Worm (Caenorhabditis elegans): ENCODE results near the gene K02E10.7.
A peak's percentile ranks its signal among the peaks of the same experiment; 100 is the strongest.

The K02E10.7 gene

ce11 chrX:2513667-2514198 is 5.4 kb upstream of the K02E10.7 start:
- TF ChIP-seq mab-5 (tag; optimal IDR thresholded peaks at IDR 0.05), result no peak
- no peak for TF ChIP-seq R02D3.7 (tag; optimal IDR thresholded peaks at IDR 0.05)
- TF ChIP-seq nhr-11 (tag; optimal IDR thresholded peaks at IDR 0.05), result no peak
- TF ChIP-seq blmp-1 (tag; optimal IDR thresholded peaks at IDR 0.05; ENCODE audit: insufficient read depth), result no peak
- TF ChIP-seq nhr-21 (tag; optimal IDR thresholded peaks at IDR 0.05), result no peak
- TF ChIP-seq nhr-25 (tag; optimal IDR thresholded peaks at IDR 0.05), result no peak
- TF ChIP-seq lin-13 (GFP tag; optimal IDR thresholded peaks at IDR 0.05), result no peak

- TF ChIP-seq gmeb-1 (tag; optimal IDR thresholded peaks at IDR 0.05) (no peak), nhr-25 (tag; optimal IDR thresholded peaks at IDR 0.05) (no peak)
Observed at ce11 chrX:2506738-2507137, 1.6 kb downstream of the K02E10.7 start.

- TF ChIP-seq nhr-6 (tag; optimal IDR thresholded peaks at IDR 0.05), result no peak
- TF ChIP-seq snpc-4 (tag; optimal IDR thresholded peaks at IDR 0.05), result no peak
- no peak for TF ChIP-seq ztf-1 (GFP tag; conservative IDR thresholded peaks at IDR 0.05)
- TF ChIP-seq ama-1 (optimal IDR thresholded peaks at IDR 0.05), result no peak
- TF ChIP-seq unc-62 (GFP tag; optimal IDR thresholded peaks at IDR 0.05), result no peak
- TF ChIP-seq mab-5 (tag; optimal IDR thresholded peaks at IDR 0.05), result no peak
- no peak for TF ChIP-seq mbf-1 (tag; optimal IDR thresholded peaks at IDR 0.05)
- TF ChIP-seq lsy-2 (tag; optimal IDR thresholded peaks at IDR 0.05), result no peak
- no peak for TF ChIP-seq nhr-77 (tag; optimal IDR thresholded peaks at IDR 0.05)
- TF ChIP-seq nhr-237 (tag; optimal IDR thresholded peaks at IDR 0.05), result no peak
- no peak for TF ChIP-seq Y55F3AM.14 (GFP tag; optimal IDR thresholded peaks at IDR 0.05)
- no peak for TF ChIP-seq egl-27 (tag; optimal IDR thresholded peaks at IDR 0.05)
- no peak for TF ChIP-seq elt-3 (tag; optimal IDR thresholded peaks at IDR 0.05)
- TF ChIP-seq R02D3.7 (tag; optimal IDR thresholded peaks at IDR 0.05), result no peak
- TF ChIP-seq zag-1 (tag; optimal IDR thresholded peaks at IDR 0.05), result no peak
- no peak for TF ChIP-seq dmd-4 (tag; optimal IDR thresholded peaks at IDR 0.05)
- no peak for TF ChIP-seq ceh-82 (tag; optimal IDR thresholded peaks at IDR 0.05)
- no peak for TF ChIP-seq elt-1 (tag; optimal IDR thresholded peaks at IDR 0.05)
- no peak for TF ChIP-seq nhr-129 (tag; optimal IDR thresholded peaks at IDR 0.05)
Observed at ce11 chrX:2497816-2498215, 10.5 kb downstream of the K02E10.7 start.

- TF ChIP-seq alr-1 (tag; optimal IDR thresholded peaks at IDR 0.05), result no peak
- TF ChIP-seq C34F6.9 (tag; optimal IDR thresholded peaks at IDR 0.05), result peak; percentile 30
- peak; percentile 40 for TF ChIP-seq nhr-6 (tag; optimal IDR thresholded peaks at IDR 0.05)
- peak; percentile 27 for TF ChIP-seq snpc-4 (tag; optimal IDR thresholded peaks at IDR 0.05)
- TF ChIP-seq unc-39 (tag; optimal IDR thresholded peaks at IDR 0.05), result no peak
- TF ChIP-seq crh-2 (tag; optimal IDR thresholded peaks at IDR 0.05), result no peak
- TF ChIP-seq unc-62 (GFP tag; optimal IDR thresholded peaks at IDR 0.05), result no peak
- no peak for TF ChIP-seq ceh-82 (tag; optimal IDR thresholded peaks at IDR 0.05)
- TF ChIP-seq elt-1 (tag; optimal IDR thresholded peaks at IDR 0.05), result no peak
- TF ChIP-seq nhr-77 (tag; optimal IDR thresholded peaks at IDR 0.05), result no peak
- peak; percentile 82 for TF ChIP-seq blmp-1 (tag; optimal IDR thresholded peaks at IDR 0.05; ENCODE audit: insufficient read depth)
- TF ChIP-seq dmd-4 (tag; optimal IDR thresholded peaks at IDR 0.05), result no peak
- TF ChIP-seq fos-1 (tag; optimal IDR thresholded peaks at IDR 0.05), result peak; percentile 55
- TF ChIP-seq sma-9 (GFP tag; optimal IDR thresholded peaks at IDR 0.05), result peak; percentile 69
- no peak for TF ChIP-seq sma-9 (tag; optimal IDR thresholded peaks at IDR 0.05)
- TF ChIP-seq nhr-23 (tag; optimal IDR thresholded peaks at IDR 0.05), result no peak
- peak; percentile 68 for TF ChIP-seq sma-3 (GFP tag; optimal IDR thresholded peaks at IDR 0.05)
- TF ChIP-seq ztf-4 (tag; optimal IDR thresholded peaks at IDR 0.05), result no peak
- TF ChIP-seq aly-2 (tag; optimal IDR thresholded peaks at IDR 0.05), result no peak
- TF ChIP-seq lin-39 (tag; optimal IDR thresholded peaks at IDR 0.05), result no peak
- peak; percentile 72 for TF ChIP-seq nhr-129 (tag; optimal IDR thresholded peaks at IDR 0.05)
- no peak for TF ChIP-seq nhr-10 (tag; optimal IDR thresholded peaks at IDR 0.05)
- TF ChIP-seq nhr-237 (tag; optimal IDR thresholded peaks at IDR 0.05), result no peak
- no peak for TF ChIP-seq ama-1 (optimal IDR thresholded peaks at IDR 0.05)
- TF ChIP-seq ztf-1 (GFP tag; conservative IDR thresholded peaks at IDR 0.05), result no peak
- no peak for TF ChIP-seq skn-1 (tag; optimal IDR thresholded peaks at IDR 0.05)
- TF ChIP-seq gmeb-1 (tag; optimal IDR thresholded peaks at IDR 0.05), result peak; percentile 3
- peak; percentile 51 for TF ChIP-seq nhr-21 (tag; optimal IDR thresholded peaks at IDR 0.05)
- TF ChIP-seq nhr-25 (tag; optimal IDR thresholded peaks at IDR 0.05), result peak; percentile 61
- TF ChIP-seq unc-55 (GFP tag; optimal IDR thresholded peaks at IDR 0.05), result no peak
- TF ChIP-seq ztf-11 (tag; optimal IDR thresholded peaks at IDR 0.05), result no peak
- TF ChIP-seq mdl-1 (tag; optimal IDR thresholded peaks at IDR 0.05), result no peak
- TF ChIP-seq lin-11 (tag; optimal IDR thresholded peaks at IDR 0.05), result no peak
- peak in 1 of 2 experiments; percentile 29 for TF ChIP-seq lsy-2 (tag; optimal IDR thresholded peaks at IDR 0.05)
- TF ChIP-seq R02D3.7 (tag; optimal IDR thresholded peaks at IDR 0.05), result no peak
- TF ChIP-seq ZK546.5 (tag; optimal IDR thresholded peaks at IDR 0.05), result no peak
- no peak for TF ChIP-seq peb-1 (tag; optimal IDR thresholded peaks at IDR 0.05)
- TF ChIP-seq F13H6.1 (tag; optimal IDR thresholded peaks at IDR 0.05), result peak; percentile 67
- TF ChIP-seq sem-4 (tag; optimal IDR thresholded peaks at IDR 0.05), result no peak
Observed at ce11 chrX:2495865-2496314, 12.5 kb downstream of the K02E10.7 start, which contains the start of gene rabr-1. TSS of gene rabr-1 (plus strand) at chrX:2496180.

Data from whole organism, L2 larva.